Fruit fly (Drosophila melanogaster): ENCODE data around the gene CG32576.
A peak's percentile ranks its signal among the peaks of the same experiment; 100 is the strongest.

Gene CG32576

DNA sequence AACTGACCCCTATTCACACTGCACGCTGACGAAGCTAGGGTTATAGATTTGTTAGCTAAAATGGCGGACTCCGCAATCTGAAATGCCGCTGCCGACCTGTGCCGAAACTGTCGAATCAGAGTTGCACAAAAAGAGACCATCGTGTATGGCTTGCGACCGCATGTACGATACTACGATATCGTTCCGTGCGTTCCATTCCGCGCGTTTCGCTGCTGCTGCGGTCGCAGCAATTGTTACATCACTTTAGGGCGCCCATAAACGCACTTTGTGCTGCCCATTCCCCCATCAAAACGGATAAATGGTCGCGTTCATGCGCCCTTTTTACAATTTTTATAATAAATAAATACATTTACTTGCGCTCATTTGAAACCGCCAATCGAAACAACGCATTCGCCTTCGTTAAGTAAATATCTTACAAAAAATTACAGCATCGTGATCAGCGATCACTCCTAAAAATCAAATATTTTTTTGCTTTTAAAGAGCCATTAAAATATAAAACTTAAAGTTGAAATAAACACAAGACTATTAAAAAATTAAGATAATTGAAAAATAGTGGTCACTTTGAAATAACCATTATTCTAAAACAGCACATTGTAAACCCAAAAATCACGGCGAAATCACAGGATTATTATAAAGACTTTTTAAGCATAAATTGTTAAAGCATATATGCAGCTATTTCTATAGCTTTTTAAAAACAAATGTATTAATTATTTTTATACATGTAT is 32.0 kb upstream of the CG32576 start, which contains the start of gene Cyp1 (continued):
- TF ChIP-seq Fer1 (GFP tag; optimal IDR thresholded peaks at IDR 0.05) (peak; percentile 39), CG11696 (GFP tag; IDR thresholded peaks at IDR 0.05) (peak; percentile 19; the same call in 1 of the 2 replicates), Nf-YB (GFP tag; optimal IDR thresholded peaks at IDR 0.05) (no peak), prd (optimal IDR thresholded peaks at IDR 0.05) (no peak), prd (GFP tag; IDR thresholded peaks at IDR 0.05) (peak; percentile 72), pzg (GFP tag; optimal IDR thresholded peaks at IDR 0.05) (peak; percentile 80), CG10543 (GFP tag; optimal IDR thresholded peaks at IDR 0.05) (no peak), HLH54F (GFP tag; optimal IDR thresholded peaks at IDR 0.05) (peak; percentile 9), CG15601 (tag; optimal IDR thresholded peaks at IDR 0.05) (no peak), CG4617 (GFP tag; optimal IDR thresholded peaks at IDR 0.05; ENCODE audit: borderline replicate concordance) (no peak), fd3F (GFP tag; optimal IDR thresholded peaks at IDR 0.05) (peak; percentile 9), stc (GFP tag; IDR thresholded peaks at IDR 0.05) (0 out of 2 replicates have a peak, but pooled peaks have one; percentile 31), hkb (optimal IDR thresholded peaks at IDR 0.05) (no peak), hkb (GFP tag; IDR thresholded peaks at IDR 0.05) (peak; percentile 58; the same call in 1 of the 2 replicates), sna (GFP tag; IDR thresholded peaks at IDR 0.05; ENCODE audit: partially characterized antibody) (peak; percentile 49; the same call in 1 of the 2 replicates), CG17385 (GFP tag; optimal IDR thresholded peaks at IDR 0.05) (no peak), lilli (GFP tag; optimal IDR thresholded peaks at IDR 0.05) (peak; percentile 49), CG18262 (tag; optimal IDR thresholded peaks at IDR 0.05) (peak; percentile 13), ssp (GFP tag; IDR thresholded peaks at IDR 0.05) (peak; percentile 74), sens (GFP tag) (peak; percentile 88), CG1602 (GFP tag; optimal IDR thresholded peaks at IDR 0.05) (peak; percentile 1), CG7987 (GFP tag; optimal IDR thresholded peaks at IDR 0.05) (peak; percentile 20), CoRest (tag; optimal IDR thresholded peaks at IDR 0.05) (peak; percentile 32), CG7271 (tag; optimal IDR thresholded peaks at IDR 0.05) (peak; percentile 19), CG3995 (GFP tag; optimal IDR thresholded peaks at IDR 0.05) (peak; percentile 95), run (tag; optimal IDR thresholded peaks at IDR 0.05) (no peak), chinmo (GFP tag; IDR thresholded peaks at IDR 0.05; ENCODE audit: partially characterized antibody) (peak; percentile 87), Dip3 (GFP tag; optimal IDR thresholded peaks at IDR 0.05) (no peak), sens-2 (GFP tag; IDR thresholded peaks at IDR 0.05) (0 out of 2 replicates have a peak, but pooled peaks have one; percentile 19), CG14441 (GFP tag; IDR thresholded peaks at IDR 0.05) (peak; percentile 63), sisA (GFP tag; IDR thresholded peaks at IDR 0.05) (peak; percentile 36), CG10274 (GFP tag; optimal IDR thresholded peaks at IDR 0.05) (no peak), NfI (GFP tag; optimal IDR thresholded peaks at IDR 0.05) (peak; percentile 34), trem (tag; optimal IDR thresholded peaks at IDR 0.05) (peak; percentile 38), otp (GFP tag; IDR thresholded peaks at IDR 0.05) (0 out of 3 replicates have a peak, but pooled peaks have one; percentile 29), CG6813 (GFP tag; optimal IDR thresholded peaks at IDR 0.05) (no peak), CG18619 (GFP tag; optimal IDR thresholded peaks at IDR 0.05) (no peak), ranshi (GFP tag; IDR thresholded peaks at IDR 0.05) (peak; percentile 63), CG12769 (tag; optimal IDR thresholded peaks at IDR 0.05) (peak; percentile 14), twi (tag; optimal IDR thresholded peaks at IDR 0.05) (no peak), gcm2 (GFP tag; optimal IDR thresholded peaks at IDR 0.05) (no peak), CG9817 (tag; optimal IDR thresholded peaks at IDR 0.05) (peak; percentile 38), CG16779 (GFP tag; IDR thresholded peaks at IDR 0.05) (0 out of 2 replicates have a peak, but pooled peaks have one; percentile 40), CG34224 (GFP tag; IDR thresholded peaks at IDR 0.05; ENCODE audit: partially characterized antibody) (peak; percentile 74), CG11247 (GFP tag; IDR thresholded peaks at IDR 0.05) (peak; percentile 51), D19A (tag; optimal IDR thresholded peaks at IDR 0.05) (no peak), CG1024 (GFP tag; IDR thresholded peaks at IDR 0.05) (peak; percentile 79), Rfx (GFP tag; IDR thresholded peaks at IDR 0.05) (peak; percentile 74), Max (GFP tag; optimal IDR thresholded peaks at IDR 0.05) (peak; percentile 6)
